Worm (Caenorhabditis elegans) whole organism, L1 larva: Measurements from ENCODE around the gene F11A10.6.

Experiments used
- C34B4.2 ChIP-seq: sonication (generic microtip); optimal IDR thresholded peaks from 2 replicates; lab custom pipeline; 2017; ENCODE audit warnings: mild to moderate bottlenecking, missing genetic modification characterization, missing compliant biosample characterization
- Y116A8C.19 ChIP-seq: sonication (generic microtip); optimal IDR thresholded peaks from 2 replicates; lab custom pipeline; 2016; ENCODE audit warnings: missing compliant biosample characterization, missing genetic modification characterization, borderline replicate concordance
- aly-2 ChIP-seq: fragments of 150-350 bp; optimal IDR thresholded peaks from 2 replicates; lab custom pipeline; 2014; ENCODE audit warnings: missing biosample characterization, missing genetic modification characterization
- ceh-63 ChIP-seq: fragments of 200-800 bp; sonication (Bioruptor generic); optimal IDR thresholded peaks from 2 replicates; lab custom pipeline; 2018; ENCODE audit warnings: mild to moderate bottlenecking, missing genetic modification characterization, missing compliant biosample characterization
- ceh-88 ChIP-seq: fragments of 200-800 bp; sonication (Bioruptor generic); IDR thresholded peaks from 2 replicates; pipeline ENCODE4 v1.3.6; 2022; ENCODE audit warnings: missing genetic modification characterization, missing compliant biosample characterization
- dpl-1 ChIP-seq, 3 experiments: fragments of 150-350 bp in 2 of 3; sonication (generic microtip) in 1 of 3; optimal IDR thresholded peaks; 2 replicates each; lab custom pipeline; 2014 to 2017; ENCODE audit warnings: missing biosample characterization in 3 of 3, missing genetic modification characterization in 3 of 3, missing genetic modification reagents in 3 of 3
- efl-1 ChIP-seq, 4 experiments: fragments of 150-350 bp; optimal IDR thresholded peaks in 3 of 4; peaks in 1 of 4; 1 replicate in 1 of 4; 2 replicates in 3 of 4; lab custom pipeline; 2014; ENCODE audit warnings: missing biosample characterization in 2 of 4, missing genetic modification characterization in 2 of 4, missing genetic modification reagents in 2 of 4
- efl-3 ChIP-seq: fragments of 200-800 bp; sonication (Bioruptor generic); optimal IDR thresholded peaks from 2 replicates; lab custom pipeline; 2018; ENCODE audit warnings: mild to moderate bottlenecking, missing genetic modification characterization, missing compliant biosample characterization
- egl-13 ChIP-seq: sonication (generic microtip); optimal IDR thresholded peaks from 2 replicates; lab custom pipeline; 2016; ENCODE audit warnings: missing genotype, missing genetic modification reagents, missing genetic modification characterization, missing compliant biosample characterization
- elt-3 ChIP-seq, 6 experiments: fragments of 150-350 bp in 1 of 6; sonication (generic microtip); optimal IDR thresholded peaks; 2 replicates each; lab custom pipeline; 2017 to 2018; ENCODE audit warnings: missing biosample characterization in 6 of 6, missing genetic modification characterization in 6 of 6, inconsistent platforms in 1 of 6
- hlh-4 ChIP-seq: sonication (generic microtip); optimal IDR thresholded peaks from 2 replicates; lab custom pipeline; 2016; ENCODE audit warnings: mild to moderate bottlenecking, missing genetic modification characterization, missing compliant biosample characterization
- isw-1 ChIP-seq: fragments of 200-800 bp; sonication (Bioruptor generic); IDR thresholded peaks from 2 replicates; pipeline ENCODE4 v1.3.6; 2022; ENCODE audit warnings: missing genetic modification characterization, missing compliant biosample characterization
- jun-1 ChIP-seq: fragments of 150-350 bp; optimal IDR thresholded peaks from 2 replicates; lab custom pipeline; 2014; ENCODE audit warnings: missing biosample characterization, missing genetic modification reagents, missing genetic modification characterization
- lin-15B ChIP-seq: fragments of 150-350 bp; sonication (generic microtip); optimal IDR thresholded peaks from 3 replicates; lab custom pipeline; 2014; ENCODE audit warnings: missing biosample characterization, missing genetic modification characterization
- lin-35 ChIP-seq, 2 experiments: fragments of 150-350 bp; optimal IDR thresholded peaks; 2 replicates each; lab custom pipeline; 2014; ENCODE audit warnings: missing biosample characterization in 2 of 2, missing genetic modification characterization in 2 of 2, missing genetic modification reagents in 2 of 2
- lin-39 ChIP-seq: fragments of 150-350 bp; optimal IDR thresholded peaks from 2 replicates; lab custom pipeline; 2014; ENCODE audit warnings: missing biosample characterization, missing genetic modification reagents, missing genetic modification characterization
- lsy-2 ChIP-seq, 2 experiments: fragments of 150-350 bp; optimal IDR thresholded peaks; 2 replicates each; lab custom pipeline; 2014; ENCODE audit warnings: missing biosample characterization in 2 of 2, missing genetic modification characterization in 2 of 2
- mdl-1 ChIP-seq, 2 experiments: fragments of 150-350 bp; optimal IDR thresholded peaks; 2 replicates each; lab custom pipeline; 2014 to 2017; ENCODE audit warnings: missing biosample characterization in 2 of 2, missing genetic modification characterization in 2 of 2, inconsistent platforms in 1 of 2
- nhr-11 ChIP-seq: fragments of 150-350 bp; optimal IDR thresholded peaks from 2 replicates; lab custom pipeline; 2014; ENCODE audit warnings: missing biosample characterization, missing genetic modification characterization
- nhr-12 ChIP-seq: sonication (generic microtip); optimal IDR thresholded peaks from 2 replicates; lab custom pipeline; 2017; ENCODE audit warnings: missing biosample characterization, missing genetic modification characterization
- nhr-19 ChIP-seq: fragments of 200-800 bp; sonication (Bioruptor generic); conservative IDR thresholded peaks from 2 replicates; pipeline ENCODE4 v1.3.6; 2022; ENCODE audit warnings: missing genetic modification characterization, missing compliant biosample characterization
- nhr-20 ChIP-seq: sonication (generic microtip); optimal IDR thresholded peaks from 2 replicates; lab custom pipeline; 2016; ENCODE audit warnings: mild to moderate bottlenecking, missing genetic modification characterization, missing compliant biosample characterization
- nhr-237 ChIP-seq: fragments of 150-350 bp; optimal IDR thresholded peaks from 2 replicates; lab custom pipeline; 2014; ENCODE audit warnings: missing biosample characterization, missing genetic modification characterization
- nhr-28 ChIP-seq: fragments of 150-350 bp; optimal IDR thresholded peaks from 2 replicates; lab custom pipeline; 2014; ENCODE audit warnings: missing biosample characterization, missing genetic modification characterization
- nhr-71 ChIP-seq: sonication (generic microtip); optimal IDR thresholded peaks from 2 replicates; lab custom pipeline; 2016; ENCODE audit warnings: mild to moderate bottlenecking, missing genetic modification characterization, moderate library complexity, missing compliant biosample characterization
- nhr-76 ChIP-seq: sonication (generic microtip); optimal IDR thresholded peaks from 2 replicates; lab custom pipeline; 2017; ENCODE audit warnings: missing biosample characterization, missing genetic modification characterization
- pag-3 ChIP-seq: sonication (generic microtip); optimal IDR thresholded peaks from 2 replicates; lab custom pipeline; 2017; ENCODE audit warnings: missing genetic modification characterization, mild to moderate bottlenecking, missing compliant biosample characterization, antibody characterized with exemption, borderline replicate concordance; ENCODE audit not compliant: insufficient read depth
- pax-3 ChIP-seq: fragments of 200-800 bp; sonication (Bioruptor generic); optimal IDR thresholded peaks from 2 replicates; lab custom pipeline; 2018; ENCODE audit warnings: mild to moderate bottlenecking, missing genetic modification characterization, moderate library complexity, missing compliant biosample characterization
- pqm-1 ChIP-seq: sonication (generic microtip); optimal IDR thresholded peaks from 3 replicates; lab custom pipeline; 2017; ENCODE audit warnings: missing biosample characterization, missing genetic modification characterization
- rnt-1 ChIP-seq: sonication (generic microtip); optimal IDR thresholded peaks from 2 replicates; lab custom pipeline; 2016; ENCODE audit warnings: mild to moderate bottlenecking, missing genetic modification characterization, moderate library complexity, missing compliant biosample characterization
- skn-1 ChIP-seq: fragments of 150-350 bp; optimal IDR thresholded peaks from 2 replicates; lab custom pipeline; 2014; ENCODE audit warnings: missing biosample characterization, missing genetic modification characterization
- snu-23 ChIP-seq: sonication (generic microtip); optimal IDR thresholded peaks from 2 replicates; lab custom pipeline; 2016; ENCODE audit warnings: missing genetic modification characterization, missing compliant biosample characterization
- sptf-1 ChIP-seq: fragments of 150-350 bp; optimal IDR thresholded peaks from 2 replicates; lab custom pipeline; 2014; ENCODE audit warnings: missing biosample characterization, missing genetic modification characterization
- tbx-2 ChIP-seq: sonication (generic microtip); optimal IDR thresholded peaks from 2 replicates; lab custom pipeline; 2016; ENCODE audit warnings: missing genetic modification characterization, missing compliant biosample characterization
- tlp-1 ChIP-seq: fragments of 150-350 bp; optimal IDR thresholded peaks from 2 replicates; lab custom pipeline; 2014; ENCODE audit warnings: missing biosample characterization, missing genetic modification characterization
- unc-62 ChIP-seq: fragments of 150-350 bp; optimal IDR thresholded peaks from 2 replicates; lab custom pipeline; 2014; ENCODE audit warnings: missing biosample characterization, missing genetic modification reagents, missing genetic modification characterization
- unc-86 ChIP-seq: sonication (generic microtip); optimal IDR thresholded peaks from 2 replicates; lab custom pipeline; 2016; ENCODE audit warnings: missing genetic modification characterization, missing compliant biosample characterization
- vab-15 ChIP-seq: sonication (generic microtip); optimal IDR thresholded peaks from 2 replicates; lab custom pipeline; 2017; ENCODE audit warnings: missing genotype, mild to moderate bottlenecking, missing genetic modification characterization, missing compliant biosample characterization
- zag-1 ChIP-seq: fragments of 150-350 bp; optimal IDR thresholded peaks from 2 replicates; lab custom pipeline; 2014; ENCODE audit warnings: missing biosample characterization, missing genetic modification characterization
- zip-4 ChIP-seq: fragments of 200-800 bp; sonication (Bioruptor generic); optimal IDR thresholded peaks from 2 replicates; lab custom pipeline; 2018; ENCODE audit warnings: mild to moderate bottlenecking, missing genetic modification characterization, moderate library complexity, missing compliant biosample characterization

F11A10.6 gene

ce11 chrIV:12078907-12079523 lies 10.4 kb downstream of the F11A10.6 start, which contains the start of gene lex-1 (continued):
- no peak for TF ChIP-seq zip-4 (GFP tag; lab: Kevin White, UChicago)
- TF ChIP-seq snu-23 (GFP tag; lab: Kevin White, UChicago): peak; percentile 55
- no peak for TF ChIP-seq egl-13 (tag; lab: Kevin White, UChicago)
- no peak for TF ChIP-seq Y116A8C.19 (tag; lab: Kevin White, UChicago)
- TF ChIP-seq ceh-63 (GFP tag; lab: Kevin White, UChicago): no peak
- no peak for TF ChIP-seq pqm-1 (tag; lab: Kevin White, UChicago)
- TF ChIP-seq skn-1 (tag; lab: Kevin White, UChicago): peak; percentile 37
- TF ChIP-seq jun-1 (tag; lab: Kevin White, UChicago): no peak
- no peak for TF ChIP-seq nhr-11
- peak; percentile 4 for TF ChIP-seq tbx-2 (tag; lab: Kevin White, UChicago)
- no peak for TF ChIP-seq nhr-12
- peak; percentile 38 for TF ChIP-seq nhr-20
- TF ChIP-seq pag-3 (tag; lab: Kevin White, UChicago): no peak
- no peak for TF ChIP-seq nhr-19 (GFP tag; lab: Robert Waterston, UW)
- TF ChIP-seq pax-3 (tag; lab: Kevin White, UChicago): no peak
- TF ChIP-seq nhr-237 (tag; lab: Kevin White, UChicago): no peak
- peak in 1 of 2 experiments; percentile 76 for TF ChIP-seq mdl-1 (tag; optimal IDR thresholded peaks at IDR 0.05; lab: Kevin White, UChicago)
- peak; percentile 29 to 72 for TF ChIP-seq lsy-2 (tag; optimal IDR thresholded peaks at IDR 0.05; lab: Kevin White, UChicago)
- no peak for TF ChIP-seq unc-86 (tag; lab: Kevin White, UChicago)
- no peak for TF ChIP-seq nhr-76 (tag; lab: Kevin White, UChicago)
- TF ChIP-seq hlh-4 (tag; lab: Kevin White, UChicago): no peak
- TF ChIP-seq sptf-1 (tag; lab: Kevin White, UChicago): no peak
- peak; percentile 18 to 79 for TF ChIP-seq efl-1 (optimal IDR thresholded peaks at IDR 0.05; lab: Kevin White, UChicago)
- TF ChIP-seq efl-1 (GFP tag; optimal IDR thresholded peaks at IDR 0.05 in 1 of 2; lab: Kevin White, UChicago): peak; percentile 85 to 98
- no peak for TF ChIP-seq tlp-1 (tag; lab: Kevin White, UChicago)
- no peak for TF ChIP-seq zag-1 (tag; lab: Kevin White, UChicago)
- no peak for TF ChIP-seq unc-62
- TF ChIP-seq lin-39 (tag; lab: Kevin White, UChicago): no peak
- no peak for TF ChIP-seq C34B4.2 (tag; lab: Kevin White, UChicago)
- no peak for TF ChIP-seq rnt-1
- TF ChIP-seq elt-3 (tag; optimal IDR thresholded peaks at IDR 0.05; lab: Kevin White, UChicago): no peak
- no peak for TF ChIP-seq vab-15
- TF ChIP-seq, all 84 proteins: peak for 22

- TF ChIP-seq nhr-19 (GFP tag; lab: Robert Waterston, UW) (no peak), lin-35 (GFP tag; optimal IDR thresholded peaks at IDR 0.05; lab: Kevin White, UChicago) (peak in 1 of 2 experiments; percentile 3), efl-3 (GFP tag; lab: Kevin White, UChicago) (no peak), jun-1 (tag; lab: Kevin White, UChicago) (no peak), lsy-2 (tag; optimal IDR thresholded peaks at IDR 0.05; lab: Kevin White, UChicago) (peak in 1 of 2 experiments; percentile 24), pqm-1 (tag; lab: Kevin White, UChicago) (no peak), ceh-88 (GFP tag; lab: Robert Waterston, UW) (no peak), isw-1 (GFP tag; lab: Robert Waterston, UW) (no peak), efl-1 (optimal IDR thresholded peaks at IDR 0.05; lab: Kevin White, UChicago) (no peak), efl-1 (GFP tag; optimal IDR thresholded peaks at IDR 0.05 in 1 of 2; lab: Kevin White, UChicago) (peak in 1 of 2 experiments; percentile 26), dpl-1 (GFP tag; optimal IDR thresholded peaks at IDR 0.05; lab: Kevin White, UChicago) (peak in 1 of 3 experiments; percentile 45), tbx-2 (tag; lab: Kevin White, UChicago) (no peak), lin-15B (tag; lab: Kevin White, UChicago) (no peak), aly-2 (tag; lab: Kevin White, UChicago) (no peak), nhr-71 (tag; lab: Kevin White, UChicago) (no peak), nhr-28 (tag; lab: Kevin White, UChicago) (no peak)
Measured at ce11 chrIV:12078112-12078812, 11.2 kb downstream of the F11A10.6 start, which contains the start of gene tmed-1. tmed-1 (minus strand) TSS chrIV:12078162.
